Fruit fly (Drosophila melanogaster) ovary, adult (tissue): Measurements from ENCODE around the gene stac.

Experiments used
- CG17801 ChIP-seq: fragments of 200-800 bp; optimal IDR thresholded peaks from 2 replicates; lab custom pipeline; 2019; ENCODE audit warnings: missing biosample characterization, mild to moderate bottlenecking, missing genetic modification characterization, moderate library complexity; ENCODE audit not compliant: partially characterized antibody

The stac gene

DNA sequence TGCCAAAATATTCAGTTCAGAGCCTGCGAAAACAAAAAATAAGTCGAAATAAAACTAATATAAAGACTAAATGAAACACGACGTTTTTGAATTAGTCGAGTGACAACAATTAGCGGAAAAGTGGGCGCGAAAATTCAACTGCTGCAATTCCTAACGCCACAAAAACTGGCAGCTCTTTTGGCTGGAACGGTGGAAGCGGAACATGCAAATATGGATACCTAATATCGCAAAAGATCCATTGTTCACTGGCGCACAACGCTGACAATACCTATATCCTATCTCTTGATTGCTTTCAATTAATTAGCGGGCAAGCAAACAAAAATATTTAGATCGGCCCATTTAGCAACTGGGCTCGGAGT lies 6.7 kb upstream of the stac start, which contains the start of gene CG11791:
CG11791 (plus strand) TSS at position 234 of the 359 bp plus-strand sequence.
- TF ChIP-seq CG17801 (GFP tag; lab: Kevin White, UChicago) = no peak

DNA sequence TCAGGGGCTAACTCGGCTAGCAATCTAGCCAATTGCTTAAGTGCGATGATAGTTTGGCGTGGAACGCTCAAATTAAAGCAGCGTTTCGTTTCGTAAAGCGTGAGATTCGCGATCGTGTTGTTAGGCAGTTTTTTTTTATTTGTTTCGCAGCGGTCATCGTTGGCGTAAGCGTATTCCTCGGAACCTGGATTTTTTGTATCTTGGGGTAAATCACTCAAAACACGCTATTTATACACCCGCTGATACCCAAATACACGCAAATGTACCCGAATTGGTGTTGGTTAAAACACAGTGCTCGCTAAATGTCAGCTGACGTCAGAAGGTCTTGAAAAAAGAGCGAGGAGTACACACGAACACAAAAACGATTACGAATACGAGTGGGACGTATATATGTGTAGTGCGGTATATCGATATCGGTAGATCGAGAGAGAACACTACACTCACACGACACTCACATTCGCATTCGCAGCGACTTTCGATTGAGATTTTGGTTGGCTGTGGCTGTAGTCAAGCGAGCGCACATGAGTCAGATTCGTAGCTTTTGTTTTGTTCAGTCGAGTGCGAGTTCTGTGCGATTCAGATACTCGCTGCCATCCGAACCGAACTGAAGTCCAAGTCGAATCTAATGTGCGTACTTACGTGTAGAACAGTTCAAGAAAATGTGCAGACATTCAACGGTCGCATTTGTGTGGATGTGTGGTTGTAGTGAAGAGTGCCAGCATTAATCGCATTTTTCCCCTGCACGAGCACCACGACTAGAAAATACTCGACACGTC lies 6.2 kb upstream of the stac start:
- peak; percentile 88 for TF ChIP-seq CG17801 (GFP tag; lab: Kevin White, UChicago)

DNA sequence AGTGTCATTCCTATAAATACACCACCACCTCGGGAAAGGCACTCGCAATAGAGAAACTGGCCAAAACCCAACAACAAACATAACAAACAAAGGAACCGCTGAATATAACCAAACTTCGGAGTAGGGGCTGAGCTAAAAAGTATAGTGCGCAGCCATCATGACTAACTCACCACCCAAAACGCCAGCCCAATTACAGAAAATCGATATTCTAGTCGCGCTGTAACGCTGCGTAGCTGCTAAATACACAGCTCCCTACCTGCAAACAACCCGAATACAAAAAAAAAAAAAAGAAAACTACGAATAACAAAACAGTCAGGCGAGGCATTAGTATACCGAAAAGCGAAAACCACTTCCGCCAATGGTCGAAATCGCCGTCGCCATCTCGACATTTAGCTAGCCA lies 5.4 kb upstream of the stac start:
- TF ChIP-seq CG17801 (GFP tag; lab: Kevin White, UChicago) = no peak

DNA sequence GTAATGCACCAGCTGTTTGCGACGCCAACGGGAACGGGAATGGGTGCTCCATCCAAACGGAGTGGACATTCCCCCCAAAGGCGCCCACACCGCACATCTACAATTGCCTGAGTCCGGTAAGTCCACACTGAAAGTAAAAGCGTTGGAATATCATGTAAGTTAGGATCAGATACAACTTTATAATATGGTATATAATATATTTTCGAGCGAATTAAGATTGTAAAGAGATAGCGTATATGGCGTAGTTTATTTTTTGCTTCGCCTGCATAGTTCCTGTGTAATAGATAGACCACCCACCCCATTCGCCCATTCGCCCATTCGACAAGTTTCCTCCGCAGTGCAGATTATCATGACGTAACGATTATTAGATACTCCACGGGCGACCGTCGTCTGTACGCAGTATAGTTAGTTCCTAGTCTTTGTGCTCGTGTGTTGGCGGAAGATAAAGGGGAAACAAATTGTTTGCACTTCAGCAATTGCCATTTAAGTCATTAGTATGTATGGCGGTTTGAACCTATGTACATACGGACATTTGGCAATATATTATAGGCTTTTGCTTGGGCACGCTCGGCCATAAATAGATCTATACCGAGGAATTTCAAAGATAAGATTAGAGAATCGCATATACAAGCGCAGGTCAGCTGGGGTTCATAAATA lies 4.5 kb upstream of the stac start:
- TF ChIP-seq CG17801 (GFP tag; lab: Kevin White, UChicago) = no peak

DNA sequence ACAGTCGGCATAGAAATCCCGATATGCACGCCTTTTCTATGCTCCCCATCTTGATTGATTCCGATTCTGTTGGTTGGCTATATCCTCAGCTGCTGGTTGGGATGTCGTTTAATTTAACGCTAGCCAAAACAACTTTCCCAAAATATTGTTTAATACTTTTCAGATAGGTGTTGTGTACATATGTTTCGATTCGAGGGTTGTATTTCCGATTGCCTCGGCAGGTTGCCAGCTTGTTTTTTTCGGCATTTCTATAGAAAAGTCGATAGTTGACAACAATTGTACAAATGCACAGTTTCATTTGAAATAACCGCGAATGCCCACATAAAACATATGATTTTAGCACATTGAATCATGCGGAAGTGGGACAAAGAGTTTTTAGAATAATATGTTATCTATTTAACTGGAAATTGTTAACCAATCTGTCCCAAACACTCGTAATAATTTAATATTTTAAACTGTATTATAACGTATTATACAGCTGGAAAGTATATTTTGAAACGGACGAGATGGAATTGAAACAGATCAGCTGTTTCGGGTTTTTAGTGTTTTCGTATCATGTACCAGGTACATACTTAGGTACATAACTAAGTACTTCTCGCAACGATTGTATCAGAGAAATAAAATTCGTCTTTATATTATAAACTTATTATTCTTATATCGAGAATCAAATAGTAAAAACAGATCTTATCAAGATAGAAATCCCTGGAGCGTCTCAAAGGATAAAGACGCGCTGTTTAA lies 1.5 kb upstream of the stac start, which contains the start of gene CG31109:
CG31109 (minus strand) TSS at position 203 of the 738 bp plus-strand sequence.
- peak; percentile 32 for TF ChIP-seq CG17801 (GFP tag; lab: Kevin White, UChicago)

DNA sequence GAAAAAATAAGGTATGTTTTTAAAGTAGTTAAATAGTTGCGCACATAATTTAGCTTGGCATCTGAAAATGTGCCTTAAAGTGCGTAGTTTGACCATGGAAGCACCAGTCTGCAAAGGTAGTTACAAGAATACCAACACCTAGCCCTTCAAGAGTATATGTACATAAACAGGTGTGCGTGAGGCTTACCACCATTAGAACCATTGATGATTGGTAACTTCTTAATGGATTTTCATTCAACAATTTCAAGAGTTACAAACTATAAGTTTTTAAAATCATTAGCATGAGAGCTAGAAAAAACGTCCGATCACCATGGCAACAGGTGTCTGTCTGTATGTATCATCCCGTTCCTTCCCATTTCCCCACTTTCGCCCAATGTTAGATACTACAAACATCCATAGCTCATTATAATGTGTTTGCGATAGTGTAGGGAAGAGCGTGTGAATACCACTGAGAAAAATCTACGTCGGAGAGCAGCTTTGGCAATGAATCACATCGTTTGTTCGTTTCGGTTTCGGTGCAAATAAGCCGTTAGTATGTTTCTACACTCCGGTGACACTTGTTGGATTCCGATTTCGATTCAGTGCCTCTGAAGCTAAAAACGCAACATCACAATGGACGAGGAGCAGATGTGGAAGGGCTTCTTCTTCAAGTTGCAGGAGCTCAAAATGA lies 537 bp downstream of the stac start:
- no peak for TF ChIP-seq CG17801 (GFP tag; lab: Kevin White, UChicago)

DNA sequence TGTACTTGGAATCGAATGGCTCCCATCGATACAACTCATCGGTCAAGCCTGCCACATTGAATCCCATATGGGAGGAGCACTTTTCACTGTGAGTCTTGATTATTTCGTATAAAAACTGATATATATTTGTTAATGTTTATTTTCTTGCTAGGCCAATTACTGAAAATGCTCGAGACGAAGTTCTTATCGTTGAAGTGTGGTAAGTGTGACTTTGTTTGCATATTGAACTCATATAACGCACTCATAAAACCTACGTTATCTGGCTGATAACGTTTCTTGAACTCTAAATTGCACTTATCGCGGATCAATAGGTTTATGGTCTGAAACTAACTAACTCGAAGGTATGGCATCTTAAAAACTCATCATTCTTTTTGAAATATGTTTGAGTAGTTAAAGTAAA lies 4.4 kb downstream of the stac start:
- no peak for TF ChIP-seq CG17801 (GFP tag; lab: Kevin White, UChicago)

DNA sequence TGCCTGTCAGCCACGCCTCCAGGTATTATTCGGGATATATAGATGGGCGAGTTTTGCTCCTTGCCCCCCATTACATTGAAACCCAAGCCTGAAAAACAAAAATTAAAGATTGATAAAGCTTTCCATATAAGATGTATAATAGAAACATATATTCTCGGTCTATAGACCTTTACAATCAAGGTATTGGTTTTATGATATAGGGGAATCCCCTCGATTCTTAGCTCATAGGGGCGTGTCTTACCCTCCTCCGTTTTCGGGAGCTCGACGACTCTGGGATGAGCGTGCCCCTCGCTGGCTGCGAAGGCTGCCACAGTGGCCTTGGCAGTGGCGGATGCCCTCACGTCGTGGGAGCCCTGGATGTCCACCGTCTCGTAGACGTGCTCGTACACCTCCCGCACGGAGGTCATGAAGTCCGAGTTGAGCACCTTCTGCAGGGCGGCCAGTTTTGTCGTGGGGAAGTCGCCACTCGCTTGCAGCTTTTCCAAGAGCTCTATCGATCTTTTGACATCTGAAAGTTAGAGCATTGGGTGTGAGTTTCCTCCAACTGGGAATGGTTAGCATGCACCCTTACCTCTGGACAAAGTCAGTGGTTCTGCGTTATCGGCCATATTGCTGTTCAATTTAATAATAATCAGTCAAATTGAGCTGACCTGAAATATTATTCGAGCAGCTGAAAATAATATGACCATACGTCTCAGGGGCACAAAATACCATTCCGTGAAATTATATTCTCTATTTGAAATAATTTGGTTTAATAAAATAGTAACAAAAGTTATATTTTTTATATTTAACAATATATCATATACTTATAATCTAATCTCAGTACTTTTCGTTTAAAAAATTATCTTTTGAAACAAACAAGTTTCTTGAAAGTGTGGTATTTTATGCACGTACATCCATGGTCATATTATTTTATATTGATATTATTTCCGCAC lies 9.1 kb downstream of the stac start, which contains the start of the genes veli and PQBP1:
veli (minus strand) TSS at position 685 of the 935 bp plus-strand sequence.
PQBP1 (plus strand) TSS at position 885 of the 935 bp plus-strand sequence.
- peak; percentile 39 for TF ChIP-seq CG17801 (GFP tag; lab: Kevin White, UChicago)

DNA sequence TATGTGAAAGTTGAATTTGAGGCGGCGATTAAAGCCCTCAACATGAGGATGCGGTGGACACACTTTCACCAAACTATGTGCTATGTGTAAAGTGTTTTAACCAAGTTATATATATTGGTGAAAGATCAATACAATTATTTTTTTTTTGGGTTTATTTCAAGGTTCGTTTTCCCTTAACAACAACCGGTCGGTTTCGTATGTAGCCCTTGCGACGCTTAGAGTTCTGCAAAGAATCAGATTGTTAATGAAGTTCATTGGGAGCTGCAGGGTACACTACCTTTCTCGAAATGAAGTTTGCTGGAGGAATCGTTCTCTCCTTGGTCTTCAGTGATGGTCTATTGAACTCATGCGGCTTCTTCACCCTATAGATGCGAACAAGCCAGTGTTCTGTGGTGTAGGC lies 10.8 kb downstream of the stac start:
- no peak for TF ChIP-seq CG17801 (GFP tag; lab: Kevin White, UChicago)

DNA sequence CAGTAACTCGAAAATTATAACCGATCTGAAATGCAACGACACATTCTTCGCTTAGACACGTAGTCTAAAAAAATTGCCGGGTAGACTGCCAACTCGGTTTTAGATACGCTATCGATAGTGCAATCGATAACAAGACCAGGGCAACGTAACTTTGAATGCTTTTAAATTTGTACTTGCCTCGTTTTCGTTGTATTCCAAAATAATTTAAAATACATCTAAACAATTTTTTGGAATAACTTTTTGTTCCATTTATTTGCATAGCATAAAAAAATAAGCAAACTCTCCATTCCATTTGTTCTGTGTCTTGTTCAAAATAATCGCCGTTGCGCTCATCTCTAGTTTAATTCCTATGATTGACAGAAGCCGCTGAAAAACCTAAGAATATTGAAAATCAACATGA lies 13.5 kb downstream of the stac start, which contains the start of the genes Stt3B and CG11839:
Stt3B (minus strand) TSS at position 69 of the 400 bp plus-strand sequence.
CG11839 (plus strand) TSS at position 359 of the 400 bp plus-strand sequence.
- TF ChIP-seq CG17801 (GFP tag; lab: Kevin White, UChicago) = peak; percentile 77

DNA sequence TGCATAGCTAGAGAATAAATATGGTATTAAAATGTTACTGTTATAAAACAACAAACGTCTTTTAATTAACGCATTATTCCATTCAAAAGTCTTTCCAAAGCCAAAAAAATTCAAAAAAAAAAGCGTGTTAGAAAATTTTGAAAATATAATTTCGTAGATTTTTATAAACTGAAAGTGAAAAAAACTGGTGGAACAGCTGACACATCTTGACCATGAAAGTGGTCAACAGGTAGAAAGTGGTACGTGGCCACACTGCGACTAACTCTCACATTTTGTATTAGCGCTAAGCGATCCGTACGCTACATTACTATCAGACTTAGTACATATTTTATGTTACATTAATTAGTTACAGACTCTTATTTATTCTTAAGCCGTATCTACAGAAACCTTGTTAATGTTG lies 14.8 kb downstream of the stac start, which contains the start of gene CG11836:
CG11836 (plus strand) TSS at position 256 of the 400 bp plus-strand sequence.
- TF ChIP-seq CG17801 (GFP tag; lab: Kevin White, UChicago) = no peak

DNA sequence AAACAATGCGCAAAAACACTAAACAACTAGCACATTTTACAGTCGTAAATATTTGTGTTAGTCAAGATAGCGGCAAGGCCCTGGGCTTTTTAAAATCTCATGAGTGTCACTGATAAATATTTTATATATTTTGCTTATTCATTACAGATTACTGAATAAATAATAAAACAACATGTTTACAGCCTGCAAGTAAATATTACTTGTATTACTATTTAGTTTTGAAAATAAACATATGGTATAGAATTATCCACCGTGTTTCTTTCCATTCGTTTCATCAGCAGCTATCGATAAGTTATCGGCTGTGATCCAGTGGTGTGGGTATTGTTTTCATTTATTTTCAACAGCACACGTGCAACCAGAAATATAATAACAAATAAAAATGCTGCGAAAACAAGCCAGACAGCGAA lies 18.5 kb downstream of the stac start, which contains the start of the genes shams and CG11920:
shams (minus strand) TSS at position 50 of the 407 bp plus-strand sequence.
CG11920 (plus strand) TSS at position 320 of the 407 bp plus-strand sequence.
- TF ChIP-seq CG17801 (GFP tag; lab: Kevin White, UChicago) = peak; percentile 23

DNA sequence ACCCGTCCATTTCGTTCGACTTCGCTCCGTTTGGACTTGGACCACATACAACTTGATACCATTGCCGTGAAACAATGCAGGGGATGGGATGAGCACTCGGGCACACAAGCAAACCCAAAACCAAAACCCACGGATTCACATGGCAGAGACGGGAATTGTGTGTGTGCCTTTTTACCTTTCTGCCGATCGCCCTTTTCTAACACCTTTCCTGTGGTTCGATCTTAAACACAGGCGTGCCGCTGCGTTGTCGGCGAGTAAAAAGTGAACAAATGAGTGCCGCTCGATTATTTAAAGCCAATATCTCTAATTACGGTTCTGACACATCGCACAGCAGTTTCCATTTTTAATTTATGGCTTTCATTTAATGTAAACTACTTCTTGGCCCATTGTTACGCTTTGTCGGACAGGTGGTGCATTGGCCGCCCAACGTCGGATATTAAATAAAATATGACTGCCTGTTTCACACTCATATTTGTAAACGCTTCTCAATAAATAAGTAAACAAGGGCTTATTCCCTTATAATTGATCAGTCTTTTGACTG lies 21.3 kb downstream of the stac start:
- no peak for TF ChIP-seq CG17801 (GFP tag; lab: Kevin White, UChicago)
